Worm (Caenorhabditis elegans): Measurements from ENCODE around the gene F25B3.2.

ce11 chrV:9534621-9535020, 42.5 kb upstream of the F25B3.2 start, which contains the start of gene tag-329:
- TF ChIP-seq ces-1 (GFP tag; optimal IDR thresholded peaks at IDR 0.05): no peak
- no peak for TF ChIP-seq nhr-237 (tag; optimal IDR thresholded peaks at IDR 0.05)
- TF ChIP-seq snpc-4 (tag; optimal IDR thresholded peaks at IDR 0.05): no peak
- no peak for TF ChIP-seq nhr-2 (tag; optimal IDR thresholded peaks at IDR 0.05)
- no peak for TF ChIP-seq sem-2 (GFP tag; optimal IDR thresholded peaks at IDR 0.05)
- TF ChIP-seq blmp-1 (tag; optimal IDR thresholded peaks at IDR 0.05): no peak
- TF ChIP-seq ztf-11 (tag; optimal IDR thresholded peaks at IDR 0.05): no peak
- no peak for TF ChIP-seq nhr-28 (tag; optimal IDR thresholded peaks at IDR 0.05)
- TF ChIP-seq unc-39 (tag; optimal IDR thresholded peaks at IDR 0.05): no peak
- TF ChIP-seq ceh-39 (tag; optimal IDR thresholded peaks at IDR 0.05): no peak

Data from whole organism, mixed stage, embryonic.